Worm (Caenorhabditis elegans) whole organism, midembryonic: ENCODE measurements around the gene cyp-13A2.

ENCODE experiments used
- flt-1 ChIP-seq: fragments of 200-800 bp; sonication (Bioruptor generic); IDR thresholded peaks from 2 replicates; pipeline ENCODE4 v1.3.6; 2022; ENCODE audit warnings: missing genetic modification characterization, missing compliant biosample characterization
- med-1 ChIP-seq: sonication (generic microtip); optimal IDR thresholded peaks from 2 replicates; lab custom pipeline; 2017; ENCODE audit warnings: missing genetic modification characterization, mild to moderate bottlenecking, missing compliant biosample characterization, antibody characterized with exemption, missing genetic modification reagents; ENCODE audit not compliant: insufficient read depth

- no peak for TF ChIP-seq flt-1 (GFP tag; lab: Robert Waterston, UW)
- no peak for TF ChIP-seq med-1 (GFP tag; lab: Kevin White, UChicago)
Measured at ce11 chrII:9802642-9803041, 15.2 kb upstream of the cyp-13A2 start, which contains the start of gene cyp-13A6.
